Worm (Caenorhabditis elegans): ENCODE data around the gene W02F12.4.

The W02F12.4 gene

DNA sequence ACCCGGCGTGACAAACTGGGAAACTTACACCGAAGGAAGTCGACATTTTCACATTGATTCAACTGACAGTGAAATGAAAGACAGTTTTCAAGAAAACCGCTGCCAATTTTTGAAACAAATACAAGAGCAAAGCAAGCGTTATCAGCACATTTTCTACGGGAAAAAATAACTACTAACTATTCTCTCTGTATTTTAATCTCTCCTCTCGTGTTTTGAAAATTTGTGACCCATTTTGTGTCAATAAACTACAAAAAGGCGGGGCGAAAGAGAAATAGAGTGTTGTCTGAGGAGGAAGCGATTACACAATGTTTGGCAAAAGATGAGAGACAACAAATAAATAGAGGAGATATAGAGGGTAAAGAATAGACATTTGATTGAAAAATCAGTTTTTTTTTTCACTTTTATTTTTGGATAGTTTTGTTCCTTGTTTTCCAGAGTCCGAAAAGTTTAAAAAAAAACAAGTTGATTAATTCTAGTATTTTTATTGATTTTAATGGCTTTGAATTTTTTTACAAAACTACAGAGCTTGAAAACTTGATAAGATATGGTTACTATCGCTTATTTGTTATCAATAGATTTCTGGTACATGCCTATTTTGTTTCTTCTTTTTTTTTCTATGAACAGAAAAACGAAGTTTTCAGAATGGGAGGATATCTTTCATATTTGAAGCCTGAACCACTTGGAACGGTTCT is 30.4 kb downstream of the W02F12.4 start, which contains the start of gene cest-34:
Gene cest-34, plus strand, starts transcription at position 642 of the 692 bp plus-strand sequence.
- TF ChIP-seq dmd-6 (GFP tag; IDR thresholded peaks at IDR 0.05), result peak; percentile 83
- no peak for TF ChIP-seq lin-29 (GFP tag; IDR thresholded peaks at IDR 0.05)
- peak; percentile 17 for TF ChIP-seq aha-1 (tag)
- TF ChIP-seq nhr-28 (tag; optimal IDR thresholded peaks at IDR 0.05), result peak; percentile 76
- no peak for TF ChIP-seq nhr-6 (tag; optimal IDR thresholded peaks at IDR 0.05)
- no peak for TF ChIP-seq ces-1 (GFP tag; optimal IDR thresholded peaks at IDR 0.05)
- no peak for TF ChIP-seq ama-1 (optimal IDR thresholded peaks at IDR 0.05)
- TF ChIP-seq hlh-11 (tag; optimal IDR thresholded peaks at IDR 0.05), result peak; percentile 29
- TF ChIP-seq rbr-2 (tag; optimal IDR thresholded peaks at IDR 0.05), result no peak
- TF ChIP-seq egl-43 (GFP tag; IDR thresholded peaks at IDR 0.05), result no peak
- no peak for TF ChIP-seq F26F4.8 (GFP tag; conservative IDR thresholded peaks at IDR 0.05)
- no peak for TF ChIP-seq gei-8 (GFP tag; optimal IDR thresholded peaks at IDR 0.05)

ce11 chrV:6673967-6674366 is 32.8 kb downstream of the W02F12.4 start, which contains the start of gene cest-31:
cest-31 (plus strand) TSS chrV:6674267.
- TF ChIP-seq aha-1 (tag), result no peak
- TF ChIP-seq nhr-41 (GFP tag; IDR thresholded peaks at IDR 0.05), result no peak
- no peak for TF ChIP-seq daf-16 (GFP tag; optimal IDR thresholded peaks at IDR 0.05)
- TF ChIP-seq daf-16 (tag; optimal IDR thresholded peaks at IDR 0.05), result peak; percentile 24

DNA sequence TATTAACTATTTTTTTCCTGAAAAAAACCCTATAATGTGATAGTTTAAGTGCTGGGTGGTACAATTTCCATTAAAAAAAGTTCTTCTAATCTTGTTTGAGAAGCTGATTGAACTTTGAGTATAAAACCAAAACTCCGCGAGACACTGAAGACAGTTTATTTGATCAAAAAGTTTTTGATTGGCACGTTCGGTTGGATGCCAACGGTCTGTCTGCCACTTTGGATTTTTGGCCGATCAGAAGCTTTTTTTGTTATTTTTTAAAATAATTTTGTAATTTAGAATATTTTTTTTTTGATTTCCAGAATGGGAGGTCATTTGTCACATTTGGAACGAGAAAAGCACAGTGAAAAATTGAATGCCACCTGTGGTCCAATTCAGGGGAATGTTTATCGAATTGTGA is 37.2 kb downstream of the W02F12.4 start, which contains the start of gene cest-28:
Gene cest-28, plus strand, starts transcription at position 301 of the 400 bp plus-strand sequence.
- no peak for TF ChIP-seq ztf-11 (tag; optimal IDR thresholded peaks at IDR 0.05)
- TF ChIP-seq ZK337.2 (GFP tag; IDR thresholded peaks at IDR 0.05), result no peak
- TF ChIP-seq fos-1 (tag; optimal IDR thresholded peaks at IDR 0.05), result no peak
- TF ChIP-seq zag-1 (tag; optimal IDR thresholded peaks at IDR 0.05), result no peak
- TF ChIP-seq unc-130 (GFP tag; optimal IDR thresholded peaks at IDR 0.05), result no peak
- no peak for TF ChIP-seq pqm-1 (tag; optimal IDR thresholded peaks at IDR 0.05)
- no peak for TF ChIP-seq egl-27 (tag; optimal IDR thresholded peaks at IDR 0.05)
- no peak for TF ChIP-seq nhr-76 (tag; optimal IDR thresholded peaks at IDR 0.05)
- TF ChIP-seq ama-1 (optimal IDR thresholded peaks at IDR 0.05), result no peak
- TF ChIP-seq spr-1 (tag; optimal IDR thresholded peaks at IDR 0.05), result no peak
- no peak for TF ChIP-seq zip-11 (GFP tag; IDR thresholded peaks at IDR 0.05)
- no peak for TF ChIP-seq egl-43 (GFP tag; IDR thresholded peaks at IDR 0.05)
- TF ChIP-seq dve-1 (tag; optimal IDR thresholded peaks at IDR 0.05; ENCODE audit: insufficient read depth), result no peak
- no peak for TF ChIP-seq nhr-237 (tag; optimal IDR thresholded peaks at IDR 0.05)
- TF ChIP-seq dmd-6 (GFP tag; IDR thresholded peaks at IDR 0.05), result no peak
- TF ChIP-seq spr-3 (GFP tag; optimal IDR thresholded peaks at IDR 0.05), result no peak

DNA sequence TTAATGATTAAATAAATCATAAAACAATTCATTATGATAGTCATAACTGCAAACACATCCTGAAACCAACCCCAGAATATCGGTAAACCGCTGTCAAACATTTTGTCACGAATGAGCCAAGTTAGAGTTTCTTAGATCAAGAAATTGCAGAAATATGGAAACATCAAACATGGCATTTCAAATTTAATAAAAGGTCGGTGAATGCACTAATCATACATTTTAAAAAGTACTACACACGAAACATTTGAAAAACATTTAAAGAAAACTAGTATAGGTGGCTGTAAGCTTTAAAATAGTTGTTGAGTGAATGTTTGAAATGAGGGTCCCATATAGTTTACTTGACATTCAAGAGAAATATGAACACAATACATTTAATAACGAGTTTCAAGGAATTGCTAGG is 38.0 kb downstream of the W02F12.4 start, which contains the start of gene str-180:
Gene str-180, minus strand, starts transcription at position 101 of the 400 bp plus-strand sequence.
- no peak for TF ChIP-seq ctbp-1 (GFP tag; IDR thresholded peaks at IDR 0.05)
- no peak for TF ChIP-seq pha-4 (GFP tag; IDR thresholded peaks at IDR 0.05)
- TF ChIP-seq pha-4 (tag; optimal IDR thresholded peaks at IDR 0.05), result no peak
- no peak for TF ChIP-seq rbr-2 (tag; optimal IDR thresholded peaks at IDR 0.05)
- no peak for TF ChIP-seq nhr-102 (tag; optimal IDR thresholded peaks at IDR 0.05)
- no peak for TF ChIP-seq tra-1 (GFP tag; IDR thresholded peaks at IDR 0.05)
- TF ChIP-seq lir-3 (tag; optimal IDR thresholded peaks at IDR 0.05), result no peak
- no peak for TF ChIP-seq nhr-11 (tag; optimal IDR thresholded peaks at IDR 0.05)
- no peak for TF ChIP-seq lin-39 (tag; optimal IDR thresholded peaks at IDR 0.05)
- TF ChIP-seq gei-8 (GFP tag; optimal IDR thresholded peaks at IDR 0.05), result no peak
- no peak for TF ChIP-seq nhr-76 (tag; optimal IDR thresholded peaks at IDR 0.05)
- no peak for TF ChIP-seq aha-1 (tag)
- TF ChIP-seq pqm-1 (tag; optimal IDR thresholded peaks at IDR 0.05), result no peak
- TF ChIP-seq sdz-12 (GFP tag; optimal IDR thresholded peaks at IDR 0.05), result no peak
- no peak for TF ChIP-seq fos-1 (tag; optimal IDR thresholded peaks at IDR 0.05)
- TF ChIP-seq F44E2.7 (GFP tag; IDR thresholded peaks at IDR 0.05), result no peak
- no peak for TF ChIP-seq hif-1 (tag; optimal IDR thresholded peaks at IDR 0.05)
- no peak for TF ChIP-seq skn-1 (tag; optimal IDR thresholded peaks at IDR 0.05)
- no peak for TF ChIP-seq madf-9 (GFP tag; conservative IDR thresholded peaks at IDR 0.05)

Data from whole organism, L4 larva.